Worm (Caenorhabditis elegans): ENCODE measurements around the gene ccm-3.

DNA sequence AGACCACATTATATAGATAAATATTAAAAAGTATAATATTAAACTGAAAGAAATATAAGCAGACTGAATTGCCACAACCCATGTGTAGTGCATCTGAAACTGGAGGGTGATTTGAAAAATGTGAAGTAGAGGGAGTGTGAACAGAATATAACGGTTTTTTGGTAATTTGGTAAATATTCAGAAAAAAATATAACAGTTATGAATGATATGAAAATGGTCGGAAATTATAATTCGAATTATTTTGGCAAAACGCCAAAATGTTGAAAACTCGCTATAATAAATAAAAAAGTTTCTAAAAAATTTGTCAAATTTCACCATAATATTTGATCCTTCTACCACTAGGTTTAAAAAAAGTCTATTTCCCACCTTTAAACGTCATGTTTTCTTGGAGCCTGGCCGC lies 4.9 kb downstream of the ccm-3 start, which contains the start of gene srv-2:
- TF ChIP-seq sea-2 (GFP tag; IDR thresholded peaks at IDR 0.05) (no peak), cebp-2 (GFP tag; IDR thresholded peaks at IDR 0.05) (no peak), ztf-25 (GFP tag; IDR thresholded peaks at IDR 0.05) (no peak), hlh-12 (tag; optimal IDR thresholded peaks at IDR 0.05) (no peak), lag-1 (GFP tag; IDR thresholded peaks at IDR 0.05) (no peak), F57C9.4 (tag; optimal IDR thresholded peaks at IDR 0.05) (no peak), him-1 (tag; optimal IDR thresholded peaks at IDR 0.05) (no peak), cebp-1 (GFP tag; IDR thresholded peaks at IDR 0.05) (no peak), cebp-1 (tag; optimal IDR thresholded peaks at IDR 0.05) (no peak)

All from whole organism, young adult.